Fruit fly (Drosophila melanogaster): ENCODE results near the gene CG31370.

- TF ChIP-seq chinmo (GFP tag; IDR thresholded peaks at IDR 0.05; ENCODE audit: partially characterized antibody) (no peak), croc (GFP tag; conservative IDR thresholded peaks at IDR 0.05) (no peak), Ets65A (GFP tag) (no peak), CG2116 (GFP tag; optimal IDR thresholded peaks at IDR 0.05) (no peak), prd (optimal IDR thresholded peaks at IDR 0.05) (no peak), prd (GFP tag; IDR thresholded peaks at IDR 0.05) (no peak), h (optimal IDR thresholded peaks at IDR 0.05) (no peak), eve (GFP tag; optimal IDR thresholded peaks at IDR 0.05) (no peak), org-1 (GFP tag; optimal IDR thresholded peaks at IDR 0.05) (no peak), CG1024 (GFP tag; IDR thresholded peaks at IDR 0.05) (no peak), CG5180 (GFP tag; optimal IDR thresholded peaks at IDR 0.05) (no peak), vfl (GFP tag; optimal IDR thresholded peaks at IDR 0.05) (no peak), CG7556 (GFP tag; optimal IDR thresholded peaks at IDR 0.05) (no peak)
Measured at dm6 chr3R:25269909-25270308, 32.4 kb upstream of the CG31370 start, which contains the start of the genes CG11889 and CG11891.

All from whole organism, embryonic.